Worm (Caenorhabditis elegans): ENCODE results near the gene Y54F10BM.13.

- TF ChIP-seq nfya-1 (tag; optimal IDR thresholded peaks at IDR 0.05) (no peak), ceh-24 (tag; optimal IDR thresholded peaks at IDR 0.05) (no peak), tbx-2 (tag; optimal IDR thresholded peaks at IDR 0.05) (no peak), ceh-48 (tag; optimal IDR thresholded peaks at IDR 0.05) (no peak), T23F11.4 (GFP tag; optimal IDR thresholded peaks at IDR 0.05) (no peak), ama-1 (optimal IDR thresholded peaks at IDR 0.05) (no peak), nhr-11 (tag; optimal IDR thresholded peaks at IDR 0.05) (no peak), pat-9 (tag; optimal IDR thresholded peaks at IDR 0.05) (no peak), hlh-8 (tag; optimal IDR thresholded peaks at IDR 0.05) (no peak), ahr-1 (tag; optimal IDR thresholded peaks at IDR 0.05) (no peak), ceh-14 (tag; optimal IDR thresholded peaks at IDR 0.05) (no peak), dve-1 (tag; optimal IDR thresholded peaks at IDR 0.05) (no peak), sox-2 (GFP tag; IDR thresholded peaks at IDR 0.05) (no peak), C38D4.7 (GFP tag; optimal IDR thresholded peaks at IDR 0.05) (no peak)
These were observed 12.4 kb upstream of the Y54F10BM.13 start, which contains the start of gene phf-5 for ce11 chrIII:2343273-2343672.
